Worm (Caenorhabditis elegans) whole organism, mixed stage, embryonic: ENCODE data around the gene C12D5.9.

Experiments used
- lin-13 ChIP-seq: fragments of 150-350 bp; optimal IDR thresholded peaks from 2 replicates; lab custom pipeline; 2014; ENCODE audit warnings: missing biosample characterization, missing genetic modification characterization
- sptf-1 ChIP-seq: sonication (generic microtip); optimal IDR thresholded peaks from 2 replicates; lab custom pipeline; 2017; ENCODE audit warnings: mild to moderate bottlenecking, missing genetic modification characterization, moderate library complexity, missing compliant biosample characterization

- no peak for TF ChIP-seq sptf-1
- TF ChIP-seq lin-13: no peak
Observed at ce11 chrV:7651757-7652156, 38.0 kb downstream of the C12D5.9 start, which contains the start of gene srh-234.
